Fruit fly (Drosophila melanogaster) whole organism, pupa: Measurements from ENCODE around the gene CG2126.

Source experiments
- CG17806 ChIP-seq: fragments of 200-800 bp; sonication (Bioruptor generic); optimal IDR thresholded peaks from 2 replicates; lab custom pipeline; 2018; ENCODE audit warnings: missing biosample characterization, mild to moderate bottlenecking, missing genetic modification characterization, moderate library complexity
- CG8159 ChIP-seq: fragments of 200-800 bp; sonication (Bioruptor generic); optimal IDR thresholded peaks from 3 replicates; lab custom pipeline; 2018; ENCODE audit warnings: missing biosample characterization, mild to moderate bottlenecking, missing genetic modification characterization, moderate library complexity
- EcR ChIP-seq: fragments of 200-800 bp; sonication (Bioruptor generic); optimal IDR thresholded peaks from 3 replicates; lab custom pipeline; 2019; ENCODE audit warnings: missing biosample characterization, missing genetic modification characterization, mild to moderate bottlenecking, moderate library complexity, missing genetic modification reagents

DNA sequence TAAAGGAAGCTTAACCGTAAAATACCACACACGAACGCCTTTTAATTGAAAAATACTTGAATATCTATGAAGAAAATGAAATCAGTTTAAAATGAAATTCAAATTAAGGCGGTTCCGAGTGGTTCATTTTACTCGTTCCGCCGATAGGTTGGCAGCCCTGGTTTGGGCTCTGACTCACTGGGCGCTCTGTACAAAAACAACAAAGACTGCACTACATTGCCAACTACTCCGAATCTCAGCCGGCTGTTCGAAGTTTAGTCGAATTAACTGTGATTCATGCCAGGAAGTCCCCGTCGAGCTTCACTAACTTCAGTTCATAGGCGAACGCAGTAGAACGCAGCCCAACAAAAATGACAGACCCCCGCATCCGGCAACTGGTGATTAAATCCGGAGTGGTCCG, 33.2 kb downstream of the CG2126 start, which contains the start of gene Tbca:
- TF ChIP-seq EcR (no peak), CG17806 (tag; lab: Kevin White, UChicago) (peak; percentile 11), CG8159 (tag; lab: Kevin White, UChicago) (no peak)
